Worm (Caenorhabditis elegans) whole organism, mixed stage, embryonic: ENCODE measurements around the gene F44E7.3.

ENCODE experiments used
- M03D4.4 ChIP-seq: sonication (generic microtip); optimal IDR thresholded peaks from 2 replicates; lab custom pipeline; 2017; ENCODE audit warnings: mild to moderate bottlenecking, missing genetic modification characterization, missing compliant biosample characterization
- ceh-39 ChIP-seq: fragments of 150-350 bp; optimal IDR thresholded peaks from 2 replicates; lab custom pipeline; 2014; ENCODE audit warnings: missing biosample characterization, missing genetic modification characterization
- ceh-83 ChIP-seq: fragments of 200-800 bp; sonication (Bioruptor generic); optimal IDR thresholded peaks from 2 replicates; lab custom pipeline; 2018; ENCODE audit warnings: mild to moderate bottlenecking, missing genetic modification characterization, missing compliant biosample characterization
- ces-1 ChIP-seq: fragments of 150-350 bp; optimal IDR thresholded peaks from 2 replicates; lab custom pipeline; 2014; ENCODE audit warnings: missing biosample characterization, missing genetic modification reagents, missing genetic modification characterization
- cnd-1 ChIP-seq: fragments of 200-800 bp; sonication (Bioruptor generic); optimal IDR thresholded peaks from 2 replicates; lab custom pipeline; 2018; ENCODE audit warnings: mild to moderate bottlenecking, missing genetic modification characterization, missing compliant biosample characterization
- elt-1 ChIP-seq: sonication (generic microtip); optimal IDR thresholded peaks from 2 replicates; lab custom pipeline; 2017; ENCODE audit warnings: missing genetic modification characterization, mild to moderate bottlenecking, missing compliant biosample characterization, antibody characterized with exemption, moderate library complexity, borderline replicate concordance; ENCODE audit not compliant: insufficient read depth
- elt-3 ChIP-seq: fragments of 150-350 bp; optimal IDR thresholded peaks from 2 replicates; lab custom pipeline; 2014; ENCODE audit warnings: missing biosample characterization, missing genetic modification characterization
- flh-1 ChIP-seq: fragments of 200-800 bp; sonication (Bioruptor generic); optimal IDR thresholded peaks from 2 replicates; lab custom pipeline; 2018; ENCODE audit warnings: mild to moderate bottlenecking, missing genetic modification characterization, moderate library complexity, missing compliant biosample characterization
- ham-2 ChIP-seq: fragments of 200-800 bp; sonication (Bioruptor generic); optimal IDR thresholded peaks from 2 replicates; lab custom pipeline; 2018; ENCODE audit warnings: mild to moderate bottlenecking, missing genetic modification characterization, missing compliant biosample characterization
- lsy-2 ChIP-seq: fragments of 150-350 bp; optimal IDR thresholded peaks from 2 replicates; lab custom pipeline; 2014; ENCODE audit warnings: missing biosample characterization, missing genetic modification characterization
- mab-5 ChIP-seq: fragments of 150-350 bp; optimal IDR thresholded peaks from 2 replicates; lab custom pipeline; 2014; ENCODE audit warnings: missing biosample characterization, missing genetic modification characterization
- mep-1 ChIP-seq: fragments of 150-350 bp; optimal IDR thresholded peaks from 2 replicates; lab custom pipeline; 2017; ENCODE audit warnings: missing biosample characterization, missing genetic modification reagents, missing genetic modification characterization, inconsistent platforms
- mls-2 ChIP-seq: sonication (generic microtip); optimal IDR thresholded peaks from 2 replicates; lab custom pipeline; 2016; ENCODE audit warnings: mild to moderate bottlenecking, missing genetic modification characterization, moderate library complexity, missing compliant biosample characterization
- nhr-12 ChIP-seq: fragments of 150-350 bp; optimal IDR thresholded peaks from 2 replicates; lab custom pipeline; 2014; ENCODE audit warnings: missing biosample characterization, missing genetic modification characterization
- tbx-8 ChIP-seq: fragments of 200-800 bp; sonication (Bioruptor generic); optimal IDR thresholded peaks from 2 replicates; lab custom pipeline; 2018; ENCODE audit warnings: mild to moderate bottlenecking, missing genetic modification characterization, moderate library complexity, missing compliant biosample characterization
- unc-39 ChIP-seq: fragments of 150-350 bp; optimal IDR thresholded peaks from 2 replicates; lab custom pipeline; 2014; ENCODE audit warnings: missing biosample characterization, missing genetic modification characterization
- unc-62 ChIP-seq: fragments of 150-350 bp; optimal IDR thresholded peaks from 2 replicates; lab custom pipeline; 2014; ENCODE audit warnings: missing biosample characterization, missing genetic modification reagents, missing genetic modification characterization
- zip-8 ChIP-seq: fragments of 150-350 bp; optimal IDR thresholded peaks from 2 replicates; lab custom pipeline; 2014; ENCODE audit warnings: missing biosample characterization, missing genetic modification characterization
- ztf-11 ChIP-seq: fragments of 150-350 bp; optimal IDR thresholded peaks from 2 replicates; lab custom pipeline; 2014; ENCODE audit warnings: missing biosample characterization, missing genetic modification characterization

Gene F44E7.3

ce11 chrV:5816470-5817061 lies 44.8 kb downstream of the F44E7.3 start:
- TF ChIP-seq ham-2 (GFP tag; lab: Kevin White, UChicago) (no peak), nhr-12 (tag; lab: Kevin White, UChicago) (no peak)

DNA sequence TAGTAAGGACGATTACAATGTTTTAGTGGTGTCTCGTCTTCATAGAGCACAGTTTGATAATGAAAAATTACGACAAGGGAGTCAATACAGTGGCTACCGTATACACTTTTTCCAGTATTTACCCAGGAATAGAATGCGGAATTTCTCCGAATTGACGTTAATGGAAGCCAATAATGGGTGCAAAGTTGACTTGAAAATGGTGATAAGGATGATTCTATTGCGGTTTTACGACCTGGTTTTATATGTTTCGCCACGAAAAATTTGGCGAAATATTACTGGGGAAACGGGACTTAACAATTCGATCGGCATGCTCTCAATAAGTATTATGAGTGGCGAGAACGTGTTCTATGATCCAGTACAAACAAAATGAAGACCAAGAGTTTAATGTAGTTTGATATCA lies 48.2 kb downstream of the F44E7.3 start:
- no peak for TF ChIP-seq ceh-83
- no peak for TF ChIP-seq M03D4.4 (tag; lab: Kevin White, UChicago)
- no peak for TF ChIP-seq cnd-1 (tag; lab: Kevin White, UChicago)
- TF ChIP-seq mls-2 (tag; lab: Kevin White, UChicago), result no peak
- TF ChIP-seq, all 35 proteins: peak for 0

- TF ChIP-seq unc-39 (tag; lab: Kevin White, UChicago) (no peak), M03D4.4 (tag; lab: Kevin White, UChicago) (no peak), lsy-2 (no peak), ham-2 (GFP tag; lab: Kevin White, UChicago) (no peak), elt-3 (tag; lab: Kevin White, UChicago) (no peak), ztf-11 (tag; lab: Kevin White, UChicago) (no peak)
These were observed 48.7 kb downstream of the F44E7.3 start for ce11 chrV:5820401-5820800.

DNA sequence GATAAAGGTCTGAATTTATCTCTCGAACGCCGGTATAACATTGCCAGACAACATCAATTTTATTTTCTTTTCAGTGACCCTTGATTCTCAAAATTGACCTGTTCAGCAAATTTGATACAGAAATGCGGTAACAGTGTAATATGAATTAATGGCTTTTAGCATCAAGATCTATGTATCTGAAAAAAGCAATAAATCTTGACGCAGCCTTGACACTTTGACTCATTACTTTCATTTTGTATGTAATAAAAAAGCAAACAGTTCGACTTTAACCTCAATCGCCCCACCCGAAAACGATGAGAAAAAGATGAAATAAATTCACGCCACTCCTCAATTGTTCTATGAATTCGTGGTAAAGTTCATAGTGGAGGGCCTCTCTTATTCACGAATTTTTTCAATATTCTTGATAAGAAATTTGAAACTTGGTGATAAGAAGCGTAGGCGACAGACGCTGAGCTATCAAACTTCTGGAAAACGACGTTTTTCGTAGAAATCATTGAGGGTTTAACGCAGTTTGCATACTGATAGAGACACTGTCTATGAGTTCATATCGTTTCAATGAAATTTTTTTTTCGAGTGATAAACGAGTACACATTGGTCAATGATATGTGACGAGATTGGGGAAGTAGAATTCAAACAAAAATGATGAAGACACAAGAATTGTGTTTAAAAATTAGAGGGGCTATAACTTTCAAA lies 49.9 kb downstream of the F44E7.3 start:
- TF ChIP-seq tbx-8 (GFP tag; lab: Kevin White, UChicago), result no peak
- TF ChIP-seq ceh-83, result no peak
- no peak for TF ChIP-seq ceh-39 (tag; lab: Kevin White, UChicago)
- no peak for TF ChIP-seq elt-1 (tag; lab: Kevin White, UChicago)
- TF ChIP-seq ces-1 (GFP tag; lab: Kevin White, UChicago), result no peak
- TF ChIP-seq zip-8, result no peak
- TF ChIP-seq ham-2 (GFP tag; lab: Kevin White, UChicago), result no peak
- no peak for TF ChIP-seq mep-1 (tag; lab: Kevin White, UChicago)
- no peak for TF ChIP-seq mab-5 (tag; lab: Kevin White, UChicago)
- no peak for TF ChIP-seq flh-1 (GFP tag; lab: Kevin White, UChicago)
- TF ChIP-seq unc-62 (GFP tag; lab: Kevin White, UChicago), result no peak
- TF ChIP-seq, all 35 proteins: peak for 0
